Worm (Caenorhabditis elegans) whole organism, mixed stage, embryonic: ENCODE data around the gene wrk-1.

Experiments used
- M03D4.4 ChIP-seq: sonication (generic microtip); optimal IDR thresholded peaks from 2 replicates; lab custom pipeline; 2017; ENCODE audit warnings: mild to moderate bottlenecking, missing genetic modification characterization, missing compliant biosample characterization
- bed-3 ChIP-seq: fragments of 200-800 bp; sonication (Bioruptor generic); optimal IDR thresholded peaks from 3 replicates; lab custom pipeline; 2018; ENCODE audit warnings: mild to moderate bottlenecking, missing genetic modification characterization, moderate library complexity, missing compliant biosample characterization
- blmp-1 ChIP-seq: fragments of 150-350 bp; optimal IDR thresholded peaks from 2 replicates; lab custom pipeline; 2014; ENCODE audit warnings: missing biosample characterization, missing genetic modification characterization
- ceh-39 ChIP-seq: fragments of 150-350 bp; optimal IDR thresholded peaks from 2 replicates; lab custom pipeline; 2014; ENCODE audit warnings: missing biosample characterization, missing genetic modification characterization
- ceh-43 ChIP-seq: fragments of 200-800 bp; sonication (Bioruptor generic); optimal IDR thresholded peaks from 2 replicates; lab custom pipeline; 2018; ENCODE audit warnings: mild to moderate bottlenecking, missing genetic modification characterization, moderate library complexity, missing compliant biosample characterization
- ceh-83 ChIP-seq: fragments of 200-800 bp; sonication (Bioruptor generic); optimal IDR thresholded peaks from 2 replicates; lab custom pipeline; 2018; ENCODE audit warnings: mild to moderate bottlenecking, missing genetic modification characterization, missing compliant biosample characterization
- ces-1 ChIP-seq: fragments of 150-350 bp; optimal IDR thresholded peaks from 2 replicates; lab custom pipeline; 2014; ENCODE audit warnings: missing biosample characterization, missing genetic modification reagents, missing genetic modification characterization
- cnd-1 ChIP-seq: fragments of 200-800 bp; sonication (Bioruptor generic); optimal IDR thresholded peaks from 2 replicates; lab custom pipeline; 2018; ENCODE audit warnings: mild to moderate bottlenecking, missing genetic modification characterization, missing compliant biosample characterization
- drap-1 ChIP-seq: fragments of 200-800 bp; sonication (Bioruptor generic); optimal IDR thresholded peaks from 3 replicates; lab custom pipeline; 2018; ENCODE audit warnings: mild to moderate bottlenecking, missing genetic modification characterization, missing compliant biosample characterization
- elt-1 ChIP-seq: sonication (generic microtip); optimal IDR thresholded peaks from 2 replicates; lab custom pipeline; 2017; ENCODE audit warnings: missing genetic modification characterization, mild to moderate bottlenecking, missing compliant biosample characterization, antibody characterized with exemption, moderate library complexity, borderline replicate concordance; ENCODE audit not compliant: insufficient read depth
- elt-3 ChIP-seq: fragments of 150-350 bp; optimal IDR thresholded peaks from 2 replicates; lab custom pipeline; 2014; ENCODE audit warnings: missing biosample characterization, missing genetic modification characterization
- flh-1 ChIP-seq: fragments of 200-800 bp; sonication (Bioruptor generic); optimal IDR thresholded peaks from 2 replicates; lab custom pipeline; 2018; ENCODE audit warnings: mild to moderate bottlenecking, missing genetic modification characterization, moderate library complexity, missing compliant biosample characterization
- ham-2 ChIP-seq: fragments of 200-800 bp; sonication (Bioruptor generic); optimal IDR thresholded peaks from 2 replicates; lab custom pipeline; 2018; ENCODE audit warnings: mild to moderate bottlenecking, missing genetic modification characterization, missing compliant biosample characterization
- hlh-1 ChIP-seq: fragments of 150-350 bp; optimal IDR thresholded peaks from 2 replicates; lab custom pipeline; 2014; ENCODE audit warnings: missing biosample characterization, missing genetic modification reagents, missing genetic modification characterization
- lin-13 ChIP-seq: fragments of 150-350 bp; optimal IDR thresholded peaks from 2 replicates; lab custom pipeline; 2014; ENCODE audit warnings: missing biosample characterization, missing genetic modification characterization
- lin-32 ChIP-seq: fragments of 200-800 bp; sonication (Bioruptor generic); optimal IDR thresholded peaks from 2 replicates; lab custom pipeline; 2018; ENCODE audit warnings: mild to moderate bottlenecking, missing genetic modification characterization, missing compliant biosample characterization
- lsy-2 ChIP-seq: fragments of 150-350 bp; optimal IDR thresholded peaks from 2 replicates; lab custom pipeline; 2014; ENCODE audit warnings: missing biosample characterization, missing genetic modification characterization
- mab-5 ChIP-seq: fragments of 150-350 bp; optimal IDR thresholded peaks from 2 replicates; lab custom pipeline; 2014; ENCODE audit warnings: missing biosample characterization, missing genetic modification characterization
- mep-1 ChIP-seq: fragments of 150-350 bp; optimal IDR thresholded peaks from 2 replicates; lab custom pipeline; 2017; ENCODE audit warnings: missing biosample characterization, missing genetic modification reagents, missing genetic modification characterization, inconsistent platforms
- mls-2 ChIP-seq: sonication (generic microtip); optimal IDR thresholded peaks from 2 replicates; lab custom pipeline; 2016; ENCODE audit warnings: mild to moderate bottlenecking, missing genetic modification characterization, moderate library complexity, missing compliant biosample characterization
- nhr-12 ChIP-seq: fragments of 150-350 bp; optimal IDR thresholded peaks from 2 replicates; lab custom pipeline; 2014; ENCODE audit warnings: missing biosample characterization, missing genetic modification characterization
- nhr-2 ChIP-seq: fragments of 150-350 bp; optimal IDR thresholded peaks from 2 replicates; lab custom pipeline; 2014; ENCODE audit warnings: missing biosample characterization, missing genetic modification characterization
- nhr-237 ChIP-seq: fragments of 150-350 bp; optimal IDR thresholded peaks from 2 replicates; lab custom pipeline; 2014; ENCODE audit warnings: missing biosample characterization, missing genetic modification characterization
- nhr-28 ChIP-seq: fragments of 150-350 bp; optimal IDR thresholded peaks from 2 replicates; lab custom pipeline; 2014; ENCODE audit warnings: missing biosample characterization, missing genetic modification characterization
- nhr-76 ChIP-seq: sonication (generic microtip); optimal IDR thresholded peaks from 2 replicates; lab custom pipeline; 2017; ENCODE audit warnings: missing biosample characterization, missing genetic modification characterization
- pha-4 ChIP-seq: fragments of 150-350 bp; optimal IDR thresholded peaks from 2 replicates; lab custom pipeline; 2018; ENCODE audit warnings: missing biosample characterization, missing genetic modification reagents, missing genetic modification characterization
- sem-2 ChIP-seq: fragments of 200-800 bp; sonication (Bioruptor generic); optimal IDR thresholded peaks from 2 replicates; lab custom pipeline; 2018; ENCODE audit warnings: mild to moderate bottlenecking, missing genetic modification characterization, missing compliant biosample characterization
- snpc-4 ChIP-seq: fragments of 150-350 bp; optimal IDR thresholded peaks from 2 replicates; lab custom pipeline; 2014; ENCODE audit warnings: missing biosample characterization, missing genetic modification characterization
- sptf-1 ChIP-seq: sonication (generic microtip); optimal IDR thresholded peaks from 2 replicates; lab custom pipeline; 2017; ENCODE audit warnings: mild to moderate bottlenecking, missing genetic modification characterization, moderate library complexity, missing compliant biosample characterization
- tbx-8 ChIP-seq: fragments of 200-800 bp; sonication (Bioruptor generic); optimal IDR thresholded peaks from 2 replicates; lab custom pipeline; 2018; ENCODE audit warnings: mild to moderate bottlenecking, missing genetic modification characterization, moderate library complexity, missing compliant biosample characterization
- unc-120 ChIP-seq: sonication (generic microtip); optimal IDR thresholded peaks from 2 replicates; lab custom pipeline; 2017; ENCODE audit warnings: missing genetic modification characterization, missing compliant biosample characterization; ENCODE audit not compliant: poor library complexity, severe bottlenecking
- unc-39 ChIP-seq: fragments of 150-350 bp; optimal IDR thresholded peaks from 2 replicates; lab custom pipeline; 2014; ENCODE audit warnings: missing biosample characterization, missing genetic modification characterization
- unc-62 ChIP-seq: fragments of 150-350 bp; optimal IDR thresholded peaks from 2 replicates; lab custom pipeline; 2014; ENCODE audit warnings: missing biosample characterization, missing genetic modification reagents, missing genetic modification characterization
- zip-8 ChIP-seq: fragments of 150-350 bp; optimal IDR thresholded peaks from 2 replicates; lab custom pipeline; 2014; ENCODE audit warnings: missing biosample characterization, missing genetic modification characterization
- ztf-11 ChIP-seq: fragments of 150-350 bp; optimal IDR thresholded peaks from 2 replicates; lab custom pipeline; 2014; ENCODE audit warnings: missing biosample characterization, missing genetic modification characterization

Gene wrk-1

DNA sequence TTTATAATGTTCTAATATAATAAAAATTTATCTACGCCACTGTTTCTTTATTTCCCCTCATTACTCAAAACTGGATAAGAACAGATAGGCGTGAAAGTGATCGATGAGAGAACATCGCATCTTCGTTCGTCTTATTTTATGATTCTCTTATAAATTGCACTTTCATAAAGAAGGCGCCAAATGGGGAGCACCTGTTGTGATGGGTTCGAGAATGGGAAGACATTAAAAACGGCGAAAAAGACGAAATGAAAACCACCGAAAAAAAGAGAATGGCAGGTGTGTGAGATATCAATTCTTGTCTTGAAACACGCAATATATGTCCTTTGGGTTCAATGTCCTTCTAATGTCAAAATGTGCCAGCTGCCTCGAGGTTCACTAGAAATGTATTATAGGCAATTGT, 1.9 kb upstream of the wrk-1 start:
- TF ChIP-seq nhr-2: no peak
- TF ChIP-seq mls-2 (tag; lab: Kevin White, UChicago): no peak
- no peak for TF ChIP-seq pha-4
- TF ChIP-seq nhr-237: no peak
- no peak for TF ChIP-seq sptf-1
- TF ChIP-seq ceh-43: no peak

DNA sequence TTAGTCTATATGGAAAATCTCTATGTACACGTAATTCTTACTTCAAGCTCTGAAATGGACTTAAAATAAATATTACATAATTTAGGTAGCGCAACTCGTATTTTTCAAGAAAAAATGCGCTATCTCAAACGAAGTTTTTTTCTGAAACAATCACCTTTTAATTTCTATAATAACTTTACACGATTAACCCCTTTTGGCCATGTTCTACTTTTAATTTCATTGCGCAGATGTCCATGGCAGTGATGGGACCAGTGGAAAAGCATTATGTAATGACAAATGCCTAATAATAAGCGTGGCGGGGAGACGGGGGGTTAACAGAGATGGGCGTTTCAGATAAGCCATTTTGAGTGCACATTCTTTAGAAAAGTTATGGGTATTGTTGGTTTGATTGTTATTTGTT, 884 bp downstream of the wrk-1 start:
- no peak for TF ChIP-seq unc-62 (GFP tag; lab: Kevin White, UChicago)
- TF ChIP-seq ces-1 (GFP tag; lab: Kevin White, UChicago): peak; percentile 87

DNA sequence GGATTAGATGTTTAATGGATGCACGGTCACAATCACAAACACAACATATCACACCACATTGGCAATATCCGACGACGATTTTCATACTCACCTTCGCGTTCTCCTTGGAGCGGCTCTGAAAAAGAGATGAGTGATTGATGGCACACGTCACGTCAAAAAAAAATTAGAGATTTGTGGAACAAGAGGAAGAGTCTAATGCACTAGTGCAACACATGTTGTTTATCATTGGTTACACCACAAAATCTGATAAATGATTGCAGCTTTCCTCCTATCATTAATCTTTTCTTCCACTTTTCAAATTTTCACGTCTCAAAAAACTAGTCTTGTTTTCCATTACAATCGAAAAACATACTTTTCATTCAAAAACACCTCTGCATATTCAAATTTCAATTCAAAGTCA, 1.9 kb downstream of the wrk-1 start:
- TF ChIP-seq M03D4.4 (tag; lab: Kevin White, UChicago): no peak
- no peak for TF ChIP-seq ham-2 (GFP tag; lab: Kevin White, UChicago)
- no peak for TF ChIP-seq blmp-1 (tag; lab: Kevin White, UChicago)
- TF ChIP-seq cnd-1 (tag; lab: Kevin White, UChicago): no peak
- TF ChIP-seq mab-5 (tag; lab: Kevin White, UChicago): no peak
- no peak for TF ChIP-seq sem-2 (GFP tag; lab: Kevin White, UChicago)
- TF ChIP-seq mls-2 (tag; lab: Kevin White, UChicago): no peak
- no peak for TF ChIP-seq tbx-8
- TF ChIP-seq nhr-12: no peak
- TF ChIP-seq drap-1 (GFP tag; lab: Kevin White, UChicago): no peak

DNA sequence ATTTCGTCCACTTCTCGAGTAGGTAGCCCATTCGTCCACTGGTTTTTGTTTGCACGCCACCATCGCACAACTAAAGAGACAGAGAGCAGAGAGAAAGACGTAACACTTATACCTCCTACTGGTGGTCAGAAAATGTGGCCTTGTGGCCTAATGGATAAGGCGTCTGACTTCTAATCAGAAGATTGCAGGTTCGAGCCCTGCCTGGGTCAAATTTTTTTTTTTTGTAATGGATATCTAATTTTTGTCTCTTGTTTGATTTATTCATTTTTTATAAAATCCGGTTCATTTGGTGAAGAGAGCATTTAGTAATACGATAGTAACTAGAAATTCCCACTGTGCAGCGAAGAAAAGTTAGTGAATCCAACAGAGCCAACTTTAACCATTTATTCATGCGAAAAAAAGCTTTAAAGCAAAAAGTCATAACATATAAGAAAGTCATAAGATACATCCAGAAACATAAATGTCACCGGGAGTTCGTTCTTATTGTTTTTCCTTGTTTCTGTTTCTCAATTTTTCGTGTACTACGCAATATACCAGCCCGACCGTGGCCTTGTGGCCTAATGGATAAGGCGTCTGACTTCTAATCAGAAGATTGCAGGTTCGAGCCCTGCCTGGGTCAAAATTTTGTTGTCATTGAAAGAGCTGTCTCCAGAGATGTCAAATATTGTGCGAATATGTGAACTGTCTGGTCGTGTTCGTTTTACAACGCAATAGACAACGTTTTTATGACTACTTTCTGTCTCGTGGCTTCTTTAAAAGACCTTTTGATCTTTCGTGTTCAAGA, 6.1 kb downstream of the wrk-1 start:
- TF ChIP-seq bed-3 (GFP tag; lab: Kevin White, UChicago): peak; percentile 66
- TF ChIP-seq drap-1 (GFP tag; lab: Kevin White, UChicago): peak; percentile 80
- TF ChIP-seq sem-2 (GFP tag; lab: Kevin White, UChicago): peak; percentile 77
- peak; percentile 89 for TF ChIP-seq M03D4.4 (tag; lab: Kevin White, UChicago)
- TF ChIP-seq unc-39 (tag; lab: Kevin White, UChicago): no peak
- TF ChIP-seq ham-2 (GFP tag; lab: Kevin White, UChicago): no peak
- TF ChIP-seq elt-1: no peak
- no peak for TF ChIP-seq nhr-237
- TF ChIP-seq mab-5 (tag; lab: Kevin White, UChicago): peak; percentile 31
- TF ChIP-seq pha-4: no peak
- peak; percentile 88 for TF ChIP-seq ceh-83 (GFP tag; lab: Kevin White, UChicago)
- TF ChIP-seq cnd-1 (tag; lab: Kevin White, UChicago): peak; percentile 81
- TF ChIP-seq flh-1 (GFP tag; lab: Kevin White, UChicago): peak; percentile 45
- TF ChIP-seq nhr-76: no peak
- TF ChIP-seq unc-120 (tag; lab: Kevin White, UChicago): peak; percentile 57
- TF ChIP-seq hlh-1: peak; percentile 28
- TF ChIP-seq zip-8 (tag; lab: Kevin White, UChicago): no peak
- no peak for TF ChIP-seq elt-3 (tag; lab: Kevin White, UChicago)
- TF ChIP-seq mls-2 (tag; lab: Kevin White, UChicago): peak; percentile 91
- no peak for TF ChIP-seq lin-13 (tag; lab: Kevin White, UChicago)
- TF ChIP-seq lsy-2 (tag; lab: Kevin White, UChicago): no peak
- TF ChIP-seq ces-1 (GFP tag; lab: Kevin White, UChicago): peak; percentile 36
- TF ChIP-seq ceh-39 (tag; lab: Kevin White, UChicago): peak; percentile 16
- peak; percentile 88 for TF ChIP-seq sptf-1
- TF ChIP-seq nhr-12: no peak
- no peak for TF ChIP-seq nhr-2
- peak; percentile 35 for TF ChIP-seq ztf-11 (tag; lab: Kevin White, UChicago)
- TF ChIP-seq tbx-8: peak; percentile 43
- peak; percentile 25 for TF ChIP-seq lin-32 (GFP tag; lab: Kevin White, UChicago)
- no peak for TF ChIP-seq blmp-1 (tag; lab: Kevin White, UChicago)
- TF ChIP-seq mep-1 (tag; lab: Kevin White, UChicago): peak; percentile 56
- TF ChIP-seq unc-62 (GFP tag; lab: Kevin White, UChicago): peak; percentile 25
- no peak for TF ChIP-seq snpc-4
- TF ChIP-seq ceh-43: peak; percentile 76
- peak; percentile 31 for TF ChIP-seq nhr-28 (tag; lab: Kevin White, UChicago)
